Fruit fly (Drosophila melanogaster): ENCODE measurements around the gene CG9175.

DNA sequence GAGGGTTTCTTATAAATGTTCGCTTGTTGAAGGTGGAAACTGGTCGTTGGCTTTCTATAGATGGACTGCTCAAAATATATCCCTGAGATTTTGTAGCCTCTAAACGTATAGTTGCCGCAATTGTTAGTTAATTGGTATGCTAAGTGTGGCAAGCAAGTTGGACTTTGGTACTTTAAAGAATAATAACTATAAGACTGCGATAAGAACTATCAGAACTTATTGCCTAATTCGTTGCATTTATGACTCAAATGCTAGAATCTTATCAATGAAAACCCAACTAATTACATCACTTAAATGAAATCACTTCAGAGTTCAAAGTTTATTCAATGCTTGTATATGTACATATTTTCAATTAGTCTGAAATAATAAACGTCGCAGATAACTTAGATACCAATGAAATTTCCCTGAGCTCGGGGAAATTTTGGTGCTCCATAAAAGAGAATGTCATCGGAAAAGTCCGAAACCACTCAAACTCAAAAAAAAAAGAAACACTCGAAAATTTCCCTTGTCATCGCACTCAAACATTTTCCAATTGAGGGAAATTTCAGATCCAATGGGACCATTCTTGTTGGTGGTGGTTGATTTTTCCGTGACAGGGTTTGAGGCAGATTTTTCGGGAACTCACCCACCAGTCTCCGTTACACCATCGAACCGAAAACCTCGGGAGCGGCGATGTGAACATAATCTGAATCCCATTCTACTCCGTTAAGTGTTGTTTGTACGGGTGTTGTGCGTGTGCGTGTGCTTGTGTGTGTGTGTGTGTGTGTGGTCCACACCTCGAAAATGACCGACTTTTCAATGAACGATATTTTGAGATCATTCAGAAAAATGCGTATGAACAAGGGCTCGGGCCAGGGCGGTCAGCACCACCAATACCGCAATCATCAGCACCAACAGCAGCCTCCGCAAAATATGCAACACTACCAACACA, 7.7 kb downstream of the CG9175 start, which contains the start of gene CG45075:
- TF ChIP-seq Myc (optimal IDR thresholded peaks at IDR 0.05): no peak
- no peak for TF ChIP-seq insv (optimal IDR thresholded peaks at IDR 0.05)

Measured in Kc167 (cell line).